Fruit fly (Drosophila melanogaster) whole organism, pupa: ENCODE measurements around the gene CG13029.

ENCODE experiments used
- CG10348 ChIP-seq: fragments of 200-800 bp; sonication (Bioruptor generic); IDR thresholded peaks from 2 replicates; pipeline ENCODE4 v1.3.6; 2022; ENCODE audit warnings: missing biosample characterization, missing genetic modification characterization
- CG12605 ChIP-seq: fragments of 200-800 bp; sonication (Bioruptor generic); IDR thresholded peaks from 2 replicates; pipeline ENCODE4 v1.3.6; 2022; ENCODE audit warnings: missing biosample characterization, missing genetic modification characterization
- CG13204 ChIP-seq: fragments of 200-800 bp; sonication (Bioruptor generic); optimal IDR thresholded peaks from 2 replicates; lab custom pipeline; 2018; ENCODE audit warnings: missing biosample characterization, mild to moderate bottlenecking, missing genetic modification characterization, moderate library complexity
- CG14655 ChIP-seq: fragments of 200-800 bp; sonication (Bioruptor generic); optimal IDR thresholded peaks from 3 replicates; lab custom pipeline; 2017; ENCODE audit warnings: mild to moderate bottlenecking, missing biosample characterization, missing genetic modification reagents, missing genetic modification characterization
- CG15710 ChIP-seq: fragments of 200-800 bp; sonication (Bioruptor generic); optimal IDR thresholded peaks from 2 replicates; lab custom pipeline; 2018; ENCODE audit warnings: missing biosample characterization, mild to moderate bottlenecking, missing genetic modification characterization, moderate library complexity
- CG17806 ChIP-seq: fragments of 200-800 bp; sonication (Bioruptor generic); optimal IDR thresholded peaks from 2 replicates; lab custom pipeline; 2018; ENCODE audit warnings: missing biosample characterization, mild to moderate bottlenecking, missing genetic modification characterization, moderate library complexity
- CG32121 ChIP-seq: fragments of 200-800 bp; sonication (Bioruptor generic); IDR thresholded peaks from 2 replicates; pipeline ENCODE4 v1.3.6; 2022; ENCODE audit warnings: missing biosample characterization, missing genetic modification characterization
- CG34367 ChIP-seq: fragments of 200-800 bp; sonication (Bioruptor generic); optimal IDR thresholded peaks from 2 replicates; lab custom pipeline; 2018; ENCODE audit warnings: missing biosample characterization, mild to moderate bottlenecking, missing genetic modification characterization
- CG4496 ChIP-seq: fragments of 200-800 bp; sonication (Bioruptor generic); IDR thresholded peaks from 3 replicates; pipeline ENCODE4 v1.3.6; 2022; ENCODE audit warnings: missing biosample characterization, missing genetic modification characterization
- CG8159 ChIP-seq: fragments of 200-800 bp; sonication (Bioruptor generic); optimal IDR thresholded peaks from 3 replicates; lab custom pipeline; 2018; ENCODE audit warnings: missing biosample characterization, mild to moderate bottlenecking, missing genetic modification characterization, moderate library complexity
- CG8301 ChIP-seq: fragments of 200-800 bp; sonication (Bioruptor generic); optimal IDR thresholded peaks from 2 replicates; lab custom pipeline; 2018; ENCODE audit warnings: missing biosample characterization, mild to moderate bottlenecking, missing genetic modification characterization
- CG9948 ChIP-seq: fragments of 200-800 bp; sonication (Bioruptor generic); optimal IDR thresholded peaks from 2 replicates; lab custom pipeline; 2018; ENCODE audit warnings: missing biosample characterization, mild to moderate bottlenecking, missing genetic modification characterization, moderate library complexity
- D1 ChIP-seq: fragments of 200-800 bp; sonication (Bioruptor generic); optimal IDR thresholded peaks from 2 replicates; lab custom pipeline; 2018; ENCODE audit warnings: missing biosample characterization, mild to moderate bottlenecking, missing genetic modification characterization, moderate library complexity
- EcR ChIP-seq: fragments of 200-800 bp; sonication (Bioruptor generic); optimal IDR thresholded peaks from 3 replicates; lab custom pipeline; 2019; ENCODE audit warnings: missing biosample characterization, missing genetic modification characterization, mild to moderate bottlenecking, moderate library complexity, missing genetic modification reagents
- Ets98B ChIP-seq: fragments of 200-800 bp; sonication (Bioruptor generic); IDR thresholded peaks from 2 replicates; pipeline ENCODE4 v1.3.6; 2022; ENCODE audit warnings: missing biosample characterization, missing genetic modification characterization
- Pif1A ChIP-seq: fragments of 200-800 bp; sonication (Bioruptor generic); optimal IDR thresholded peaks from 3 replicates; lab custom pipeline; 2016; ENCODE audit warnings: missing biosample characterization, missing genetic modification characterization
- Pif1B ChIP-seq: fragments of 200-800 bp; sonication (Bioruptor generic); optimal IDR thresholded peaks from 3 replicates; lab custom pipeline; 2016; ENCODE audit warnings: missing biosample characterization, missing genetic modification characterization
- Snoo ChIP-seq: fragments of 200-800 bp; sonication (Bioruptor generic); optimal IDR thresholded peaks from 3 replicates; lab custom pipeline; 2017; ENCODE audit warnings: missing biosample characterization, mild to moderate bottlenecking, missing genetic modification characterization, inconsistent platforms
- fd96Ca ChIP-seq: fragments of 200-800 bp; sonication (Bioruptor generic); IDR thresholded peaks from 3 replicates; pipeline ENCODE4 v1.3.6; 2022; ENCODE audit warnings: missing biosample characterization, missing genetic modification characterization
- gl ChIP-seq: fragments of 200-800 bp; sonication (Bioruptor generic); optimal IDR thresholded peaks from 2 replicates; lab custom pipeline; 2018; ENCODE audit warnings: missing biosample characterization, mild to moderate bottlenecking, missing genetic modification characterization
- rn ChIP-seq: fragments of 200-800 bp; sonication (Bioruptor generic); IDR thresholded peaks from 2 replicates; pipeline ENCODE4 v1.3.6; 2022; ENCODE audit warnings: missing biosample characterization, missing genetic modification characterization

Gene CG13029

DNA sequence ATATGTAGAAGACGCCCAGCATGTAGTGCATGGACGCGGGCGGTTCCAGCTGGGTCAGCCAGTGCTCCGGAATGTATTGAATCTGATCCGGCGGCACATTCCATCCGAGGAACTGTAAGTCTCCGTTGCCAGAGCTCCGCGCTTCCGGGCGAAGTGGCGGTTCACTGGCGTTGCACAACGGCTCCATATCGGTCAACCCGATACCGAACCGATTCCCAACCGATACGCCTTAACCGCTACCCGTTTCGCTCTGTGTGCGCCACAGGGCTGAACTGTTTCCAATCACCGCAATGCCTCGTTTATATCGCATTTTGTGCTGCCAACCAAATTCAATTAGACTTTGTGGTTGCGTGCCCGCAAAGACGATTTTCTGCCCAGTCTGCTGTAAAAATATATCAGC is 1.9 kb downstream of the CG13029 start, which contains the start of gene Rh4:
TSS of gene Rh4 (minus strand) at position 234 of the 400 bp plus-strand sequence.
- TF ChIP-seq CG15710 (tag; lab: Kevin White, UChicago) (no peak), CG8159 (no peak), CG34367 (tag; lab: Kevin White, UChicago) (no peak), rn (GFP tag; lab: Robert Waterston, UW) (no peak), CG10348 (no peak), D1 (tag; lab: Kevin White, UChicago) (no peak), CG14655 (GFP tag; lab: Kevin White, UChicago) (no peak), Snoo (no peak), CG9948 (no peak), Ets98B (no peak), gl (tag; lab: Kevin White, UChicago) (no peak), CG12605 (GFP tag; lab: Robert Waterston, UW) (no peak), CG13204 (GFP tag; lab: Kevin White, UChicago) (no peak), CG32121 (GFP tag; lab: Robert Waterston, UW) (no peak), CG17806 (tag; lab: Kevin White, UChicago) (no peak), CG4496 (no peak), fd96Ca (GFP tag; lab: Robert Waterston, UW) (no peak), Pif1A (no peak), Pif1B (GFP tag; lab: Kevin White, UChicago) (no peak)
- TF ChIP-seq, all 21 proteins: peak for 0

DNA sequence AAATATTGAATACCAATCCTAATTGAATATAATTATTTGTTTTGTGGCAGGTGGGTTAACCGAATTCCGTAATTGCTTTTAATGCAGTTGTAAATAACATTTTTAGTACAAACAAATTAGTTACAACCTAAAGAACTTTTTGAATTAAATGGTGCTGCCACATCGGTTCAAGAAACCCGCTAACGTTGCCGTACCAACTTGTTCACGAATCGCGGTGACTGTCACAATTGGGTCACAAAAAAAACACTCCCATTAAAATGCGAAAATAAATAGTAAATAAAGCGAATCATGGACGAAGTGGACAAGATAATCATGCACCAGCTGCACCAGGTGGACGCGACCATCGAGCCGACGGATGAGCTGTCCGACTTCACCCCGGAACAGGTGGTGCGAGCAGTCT is 2.5 kb downstream of the CG13029 start, which contains the start of gene CG9951:
TSS of gene CG9951 (plus strand) at position 207 of the 400 bp plus-strand sequence.
- TF ChIP-seq Pif1B (GFP tag; lab: Kevin White, UChicago) (no peak), CG4496 (no peak), gl (tag; lab: Kevin White, UChicago) (no peak), fd96Ca (GFP tag; lab: Robert Waterston, UW) (no peak), Pif1A (no peak), CG32121 (GFP tag; lab: Robert Waterston, UW) (no peak), CG12605 (GFP tag; lab: Robert Waterston, UW) (no peak), CG8159 (no peak), CG13204 (GFP tag; lab: Kevin White, UChicago) (no peak), CG8301 (tag; lab: Kevin White, UChicago) (no peak), CG14655 (GFP tag; lab: Kevin White, UChicago) (no peak), CG10348 (no peak), CG17806 (tag; lab: Kevin White, UChicago) (no peak)

DNA sequence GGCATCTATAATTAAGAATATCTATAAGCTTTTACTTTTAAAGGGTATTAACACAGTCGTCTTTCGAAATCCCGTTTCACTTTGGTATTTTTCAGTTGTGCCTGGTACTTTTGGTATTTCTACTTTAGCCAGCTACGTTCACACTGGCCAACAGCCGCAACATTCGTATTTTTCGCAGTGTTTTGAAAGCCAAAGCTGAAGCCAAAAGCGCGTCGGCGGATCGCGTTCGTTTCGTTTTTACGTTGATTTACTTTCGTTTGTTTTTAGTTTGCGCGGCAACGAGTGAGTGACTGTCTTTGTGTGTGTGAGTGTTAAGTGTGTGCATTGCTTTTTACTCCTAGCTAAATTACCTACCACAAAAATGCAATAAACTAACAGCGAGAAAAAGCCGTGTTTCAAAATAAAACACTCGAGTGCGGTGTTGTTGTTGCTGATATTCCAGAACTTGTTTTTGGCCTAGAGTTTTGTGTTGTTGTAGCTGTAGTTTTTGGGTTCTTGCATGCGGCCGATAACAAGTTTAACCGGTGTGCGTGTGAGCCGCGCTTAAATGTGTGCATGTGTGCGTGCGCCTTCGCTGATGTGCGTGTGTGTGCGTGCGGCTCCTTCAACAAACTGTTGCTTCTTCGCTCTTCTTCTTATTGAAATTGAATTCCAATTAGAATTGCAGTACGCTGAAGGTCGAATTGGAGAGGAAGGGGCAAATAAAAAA is 4.9 kb downstream of the CG13029 start, which contains the start of gene Lmpt:
TSS of gene Lmpt (plus strand) at position 173 of the 709 bp plus-strand sequence.
- TF ChIP-seq EcR (GFP tag; lab: Kevin White, UChicago) (peak; percentile 90), CG14655 (GFP tag; lab: Kevin White, UChicago) (no peak), CG8159 (no peak), rn (GFP tag; lab: Robert Waterston, UW) (no peak), D1 (tag; lab: Kevin White, UChicago) (peak; percentile 3), CG12605 (GFP tag; lab: Robert Waterston, UW) (peak; percentile 29; the same call in 1 of the 2 replicates)

DNA sequence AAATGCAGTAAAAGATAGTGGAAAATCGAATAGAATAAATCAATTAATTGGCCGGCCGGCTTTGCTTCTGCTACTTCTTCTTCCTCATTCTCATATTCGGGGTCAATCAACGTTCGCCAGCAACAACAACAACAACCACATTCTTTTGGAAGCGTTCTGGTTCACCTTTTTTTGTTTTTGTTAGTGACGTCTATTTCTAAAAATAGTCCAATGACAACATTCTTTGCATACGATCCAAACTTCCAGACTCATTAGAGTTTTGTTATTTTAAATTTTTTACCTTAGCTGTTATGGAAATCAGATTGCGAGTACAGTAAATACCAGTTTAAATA is 5.4 kb downstream of the CG13029 start:
- no peak for TF ChIP-seq Ets98B
- TF ChIP-seq EcR (GFP tag; lab: Kevin White, UChicago): no peak
- TF ChIP-seq Pif1B (GFP tag; lab: Kevin White, UChicago): no peak
- no peak for TF ChIP-seq Pif1A
- TF ChIP-seq CG4496: no peak
- no peak for TF ChIP-seq CG15710 (tag; lab: Kevin White, UChicago)
- TF ChIP-seq CG17806 (tag; lab: Kevin White, UChicago): no peak
- no peak for TF ChIP-seq CG12605 (GFP tag; lab: Robert Waterston, UW)
- no peak for TF ChIP-seq CG32121 (GFP tag; lab: Robert Waterston, UW)
- TF ChIP-seq gl (tag; lab: Kevin White, UChicago): no peak
- TF ChIP-seq fd96Ca (GFP tag; lab: Robert Waterston, UW): no peak
- no peak for TF ChIP-seq CG10348
- no peak for TF ChIP-seq CG8301 (tag; lab: Kevin White, UChicago)
- TF ChIP-seq CG9948: no peak

DNA sequence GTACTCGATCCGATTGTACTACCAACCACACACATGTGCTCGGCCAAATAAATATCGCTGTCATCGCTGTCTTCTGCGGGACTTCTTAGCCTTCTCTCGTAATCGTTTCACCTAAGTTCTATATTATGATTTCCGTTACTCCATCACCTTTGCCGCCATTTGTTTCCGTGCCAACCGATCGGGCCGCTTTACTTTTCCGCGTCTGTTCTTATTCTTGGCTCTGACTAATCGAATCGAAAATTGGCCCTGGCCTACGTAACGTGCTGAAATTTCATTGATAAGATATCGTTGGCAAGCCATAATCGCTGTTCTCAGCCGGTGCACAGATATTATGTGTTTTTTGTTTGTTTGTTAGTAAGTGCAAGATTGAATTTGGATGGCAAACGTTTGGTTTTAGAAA is 6.8 kb downstream of the CG13029 start:
- TF ChIP-seq rn (GFP tag; lab: Robert Waterston, UW) (no peak), CG4496 (no peak), CG17806 (tag; lab: Kevin White, UChicago) (no peak)
- TF ChIP-seq, all 21 proteins: peak for 0

DNA sequence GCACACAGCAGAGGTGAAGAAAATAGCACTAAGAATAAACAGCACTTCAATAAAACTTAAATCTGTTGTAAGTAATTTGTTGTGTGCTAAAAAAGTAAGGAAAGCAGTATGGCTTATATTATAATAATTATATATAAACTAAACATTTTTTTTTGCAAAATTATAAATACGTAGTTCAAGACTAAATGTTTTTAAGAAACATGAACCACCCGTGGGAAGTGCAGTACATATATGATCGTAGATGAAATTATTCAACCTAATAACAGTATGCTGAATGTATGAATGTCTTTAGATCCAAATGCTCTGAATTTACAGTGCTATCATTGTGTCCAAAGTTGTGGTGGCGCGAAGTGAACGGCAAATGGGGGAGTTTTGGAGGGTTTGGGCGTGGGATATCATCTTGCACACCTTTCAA is 10.3 kb downstream of the CG13029 start:
- TF ChIP-seq CG8159 (no peak), CG9948 (no peak), CG8301 (tag; lab: Kevin White, UChicago) (peak; percentile 16), fd96Ca (GFP tag; lab: Robert Waterston, UW) (no peak), CG14655 (GFP tag; lab: Kevin White, UChicago) (peak; percentile 38)

DNA sequence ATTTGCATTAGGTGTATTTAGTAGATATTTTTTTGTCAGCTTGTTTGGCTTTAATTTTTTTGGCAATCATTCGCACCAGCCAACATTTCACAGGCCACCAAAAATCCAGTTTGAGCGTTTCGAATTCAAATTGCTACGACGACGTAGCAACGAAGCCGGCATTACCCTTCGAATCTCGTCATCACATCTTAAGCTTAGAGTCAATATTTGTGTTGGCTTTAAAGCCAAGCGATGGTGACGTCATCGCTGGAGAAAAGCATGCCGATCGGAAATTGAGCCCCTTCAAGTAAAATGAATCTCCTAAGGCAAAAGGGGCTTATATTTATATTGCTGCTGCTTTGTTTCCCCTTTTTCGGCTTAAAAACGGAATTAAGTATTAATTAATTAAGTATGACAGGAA is 11.2 kb downstream of the CG13029 start:
- TF ChIP-seq CG4496: no peak
